Fruit fly (Drosophila melanogaster): ENCODE results near the gene Trs33.

Gene Trs33

dm6 chr3R:15347822-15348221 is 3.0 kb downstream of the Trs33 start, which contains the start of the genes CG42726 and CG42727 (continued):
- TF ChIP-seq CG17912 (GFP tag; optimal IDR thresholded peaks at IDR 0.05) (no peak), pros (GFP tag; optimal IDR thresholded peaks at IDR 0.05) (no peak), odd (GFP tag; optimal IDR thresholded peaks at IDR 0.05) (no peak), ap (GFP tag; IDR thresholded peaks at IDR 0.05) (no peak), CG9797 (GFP tag; optimal IDR thresholded peaks at IDR 0.05) (no peak), Scr (GFP tag; IDR thresholded peaks at IDR 0.05; ENCODE audit: partially characterized antibody) (no peak), D19B (GFP tag; optimal IDR thresholded peaks at IDR 0.05) (no peak), CG11247 (GFP tag; IDR thresholded peaks at IDR 0.05) (no peak), CG6175 (GFP tag; IDR thresholded peaks at IDR 0.05) (0 out of 3 replicates have a peak, but pooled peaks have one; percentile 18), caup (GFP tag; optimal IDR thresholded peaks at IDR 0.05; ENCODE audit: severe bottlenecking) (peak; percentile 30), CG10366 (GFP tag; IDR thresholded peaks at IDR 0.05) (peak; percentile 40; the same call in 1 of the 2 replicates), CG1603 (tag; optimal IDR thresholded peaks at IDR 0.05) (peak; percentile 45), lab (GFP tag; optimal IDR thresholded peaks at IDR 0.05) (no peak), CG7745 (tag; optimal IDR thresholded peaks at IDR 0.05) (no peak), onecut (GFP tag; IDR thresholded peaks at IDR 0.05) (no peak), abd-A (tag; optimal IDR thresholded peaks at IDR 0.05) (no peak), CG1233 (GFP tag; optimal IDR thresholded peaks at IDR 0.05) (peak; percentile 8), CG1792 (GFP tag; optimal IDR thresholded peaks at IDR 0.05) (no peak), Hmx (GFP tag; optimal IDR thresholded peaks at IDR 0.05) (no peak), lbe (GFP tag; optimal IDR thresholded peaks at IDR 0.05) (peak; percentile 20), CG7928 (GFP tag; optimal IDR thresholded peaks at IDR 0.05) (no peak), cg (GFP tag; optimal IDR thresholded peaks at IDR 0.05) (no peak), Atf3 (GFP tag; optimal IDR thresholded peaks at IDR 0.05) (no peak), Sry-β (GFP tag; optimal IDR thresholded peaks at IDR 0.05) (no peak), CG14441 (GFP tag; IDR thresholded peaks at IDR 0.05) (0 out of 2 replicates have a peak, but pooled peaks have one; percentile 26), inv (GFP tag; IDR thresholded peaks at IDR 0.05; ENCODE audit: partially characterized antibody) (no peak), Oaz (GFP tag; IDR thresholded peaks at IDR 0.05) (peak; percentile 11; the same call in 1 of the 2 replicates), CG3407 (GFP tag; optimal IDR thresholded peaks at IDR 0.05) (no peak), CG31365 (tag; optimal IDR thresholded peaks at IDR 0.05) (no peak), CG8478 (optimal IDR thresholded peaks at IDR 0.05) (no peak), CG11504 (tag; optimal IDR thresholded peaks at IDR 0.05) (no peak), CG7963 (GFP tag; IDR thresholded peaks at IDR 0.05; ENCODE audit: partially characterized antibody) (0 out of 3 replicates have a peak, but pooled peaks have one; percentile 16), CG13775 (GFP tag; optimal IDR thresholded peaks at IDR 0.05) (peak; percentile 14), CG8290 (GFP tag; optimal IDR thresholded peaks at IDR 0.05) (no peak), CG8290 (tag; optimal IDR thresholded peaks at IDR 0.05) (no peak), hb (GFP tag; IDR thresholded peaks at IDR 0.05; ENCODE audit: partially characterized antibody) (no peak), sens (GFP tag) (peak; percentile 58), B-H2 (GFP tag; optimal IDR thresholded peaks at IDR 0.05) (no peak), insv (GFP tag; optimal IDR thresholded peaks at IDR 0.05) (no peak), CG13424 (tag; optimal IDR thresholded peaks at IDR 0.05) (peak; percentile 42), CG17829 (tag; optimal IDR thresholded peaks at IDR 0.05) (peak; percentile 42), sna (GFP tag; IDR thresholded peaks at IDR 0.05; ENCODE audit: partially characterized antibody) (no peak), psq (GFP tag; optimal IDR thresholded peaks at IDR 0.05) (no peak), Pdp1 (GFP tag; optimal IDR thresholded peaks at IDR 0.05) (peak in 1 of 2 experiments; percentile 31), CG10274 (GFP tag; optimal IDR thresholded peaks at IDR 0.05) (no peak), en (GFP tag; optimal IDR thresholded peaks at IDR 0.05) (no peak), jumu (GFP tag; optimal IDR thresholded peaks at IDR 0.05) (no peak), ind (GFP tag; optimal IDR thresholded peaks at IDR 0.05) (peak; percentile 39), dpn (GFP tag; optimal IDR thresholded peaks at IDR 0.05) (peak in 1 of 2 experiments; percentile 46), CG13296 (GFP tag; optimal IDR thresholded peaks at IDR 0.05) (no peak), Doc3 (GFP tag; IDR thresholded peaks at IDR 0.05; ENCODE audit: partially characterized antibody) (no peak)

All from whole organism, embryonic.